Worm (Caenorhabditis elegans) whole organism, midembryonic: Measurements from ENCODE around the gene aptf-4.
A peak's percentile ranks its signal among the peaks of the same experiment; 100 is the strongest.

ENCODE experiments used
- T22C8.4 ChIP-seq: fragments of 200-800 bp; sonication (Bioruptor generic); IDR thresholded peaks from 2 replicates; pipeline ENCODE4 v1.3.6; 2022; ENCODE audit warnings: missing genetic modification characterization, missing compliant biosample characterization
- cog-1 ChIP-seq: sonication (generic microtip); optimal IDR thresholded peaks from 2 replicates; lab custom pipeline; 2016; ENCODE audit warnings: missing genetic modification characterization, missing compliant biosample characterization
- flt-1 ChIP-seq: fragments of 200-800 bp; sonication (Bioruptor generic); IDR thresholded peaks from 2 replicates; pipeline ENCODE4 v1.3.6; 2022; ENCODE audit warnings: missing genetic modification characterization, missing compliant biosample characterization
- klf-2 ChIP-seq: fragments of 200-800 bp; sonication (Bioruptor generic); conservative IDR thresholded peaks from 2 replicates; pipeline ENCODE4 v1.3.6; 2022; ENCODE audit warnings: missing genetic modification reagents, missing genetic modification characterization, missing compliant biosample characterization
- med-1 ChIP-seq: sonication (generic microtip); optimal IDR thresholded peaks from 2 replicates; lab custom pipeline; 2017; ENCODE audit warnings: missing genetic modification characterization, mild to moderate bottlenecking, missing compliant biosample characterization, antibody characterized with exemption, missing genetic modification reagents; ENCODE audit not compliant: insufficient read depth
- ref-1 ChIP-seq: fragments of 200-800 bp; sonication (Bioruptor generic); conservative IDR thresholded peaks from 2 replicates; pipeline ENCODE4 v1.3.6; 2022; ENCODE audit warnings: missing genetic modification reagents, missing genetic modification characterization, missing compliant biosample characterization
- tab-1 ChIP-seq: fragments of 200-800 bp; sonication (Bioruptor generic); IDR thresholded peaks from 2 replicates; pipeline ENCODE4 v1.3.6; 2022; ENCODE audit warnings: missing genetic modification characterization, missing compliant biosample characterization
- ztf-23 ChIP-seq: fragments of 200-800 bp; sonication (Bioruptor generic); IDR thresholded peaks from 2 replicates; pipeline ENCODE4 v1.3.6; 2022; ENCODE audit warnings: missing genetic modification reagents, missing genetic modification characterization, missing compliant biosample characterization
- ztf-29 ChIP-seq: fragments of 200-800 bp; sonication (Bioruptor generic); IDR thresholded peaks from 2 replicates; pipeline ENCODE4 v1.3.6; 2022; ENCODE audit warnings: missing genetic modification reagents, missing genetic modification characterization, missing compliant biosample characterization

Gene aptf-4

DNA sequence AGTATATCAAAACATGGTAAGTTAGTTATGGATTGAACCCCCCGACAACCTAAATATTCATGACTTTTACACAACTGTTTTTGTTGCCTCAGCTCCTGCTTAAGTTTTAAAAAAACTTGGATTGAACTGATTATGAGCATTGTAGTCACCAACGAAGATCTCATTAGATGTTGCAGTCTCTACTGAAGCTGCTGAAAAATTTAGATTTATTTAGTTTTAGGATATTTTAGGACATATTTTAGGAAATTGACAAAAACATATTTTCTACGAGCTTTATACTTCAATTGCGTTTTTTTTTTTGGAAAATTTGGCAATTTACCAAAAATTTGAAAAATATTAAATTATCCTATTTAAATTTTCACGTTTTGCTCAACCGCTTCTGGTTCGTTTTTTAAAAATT is 28.8 kb upstream of the aptf-4 start, which contains the start of gene F54C9.14:
Gene F54C9.14 (plus strand): TSS at position 301 of the 400 bp plus-strand sequence.
- no peak for TF ChIP-seq flt-1
- no peak for TF ChIP-seq med-1 (GFP tag; lab: Kevin White, UChicago)

DNA sequence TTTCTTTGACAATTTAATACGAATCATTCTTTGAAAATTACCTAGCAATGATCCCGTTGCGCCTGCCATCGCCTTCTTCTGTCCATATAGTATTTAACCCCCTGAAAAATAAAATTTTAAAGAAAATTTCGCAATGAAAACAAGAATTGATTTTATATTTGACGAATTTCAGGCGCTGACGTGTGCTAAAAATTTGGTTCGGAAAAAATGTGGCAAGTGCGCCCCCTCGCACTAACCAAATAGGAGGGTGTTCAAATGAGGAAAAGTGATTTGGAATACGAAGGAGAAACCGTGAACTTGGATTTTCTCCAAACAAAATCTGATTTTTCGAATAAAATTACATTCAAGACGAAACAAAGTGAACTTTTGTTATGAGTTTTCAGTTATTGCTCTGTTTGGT is 24.7 kb upstream of the aptf-4 start, which contains the start of gene stc-1:
Gene stc-1 (minus strand): TSS at position 101 of the 400 bp plus-strand sequence.
- TF ChIP-seq cog-1 (tag; lab: Kevin White, UChicago) (no peak), med-1 (GFP tag; lab: Kevin White, UChicago) (no peak), ztf-29 (GFP tag; lab: Robert Waterston, UW) (no peak)

ce11 chrII:8566806-8567266 is 23.9 kb upstream of the aptf-4 start, which contains the start of gene F54C9.3:
Gene F54C9.3, minus strand, starts transcription at chrII:8566856.
- TF ChIP-seq flt-1: no peak
- no peak for TF ChIP-seq klf-2 (GFP tag; lab: Robert Waterston, UW)
- no peak for TF ChIP-seq ztf-23 (GFP tag; lab: Robert Waterston, UW)
- no peak for TF ChIP-seq ref-1 (GFP tag; lab: Robert Waterston, UW)
- TF ChIP-seq tab-1 (GFP tag; lab: Robert Waterston, UW): no peak

ce11 chrII:8568234-8568969 is 22.4 kb upstream of the aptf-4 start:
- TF ChIP-seq klf-2 (GFP tag; lab: Robert Waterston, UW): no peak
- TF ChIP-seq ref-1 (GFP tag; lab: Robert Waterston, UW): no peak
- no peak for TF ChIP-seq med-1 (GFP tag; lab: Kevin White, UChicago)
- no peak for TF ChIP-seq flt-1
- TF ChIP-seq cog-1 (tag; lab: Kevin White, UChicago): no peak
- TF ChIP-seq T22C8.4 (GFP tag; lab: Robert Waterston, UW): no peak
- TF ChIP-seq ztf-23 (GFP tag; lab: Robert Waterston, UW): no peak

DNA sequence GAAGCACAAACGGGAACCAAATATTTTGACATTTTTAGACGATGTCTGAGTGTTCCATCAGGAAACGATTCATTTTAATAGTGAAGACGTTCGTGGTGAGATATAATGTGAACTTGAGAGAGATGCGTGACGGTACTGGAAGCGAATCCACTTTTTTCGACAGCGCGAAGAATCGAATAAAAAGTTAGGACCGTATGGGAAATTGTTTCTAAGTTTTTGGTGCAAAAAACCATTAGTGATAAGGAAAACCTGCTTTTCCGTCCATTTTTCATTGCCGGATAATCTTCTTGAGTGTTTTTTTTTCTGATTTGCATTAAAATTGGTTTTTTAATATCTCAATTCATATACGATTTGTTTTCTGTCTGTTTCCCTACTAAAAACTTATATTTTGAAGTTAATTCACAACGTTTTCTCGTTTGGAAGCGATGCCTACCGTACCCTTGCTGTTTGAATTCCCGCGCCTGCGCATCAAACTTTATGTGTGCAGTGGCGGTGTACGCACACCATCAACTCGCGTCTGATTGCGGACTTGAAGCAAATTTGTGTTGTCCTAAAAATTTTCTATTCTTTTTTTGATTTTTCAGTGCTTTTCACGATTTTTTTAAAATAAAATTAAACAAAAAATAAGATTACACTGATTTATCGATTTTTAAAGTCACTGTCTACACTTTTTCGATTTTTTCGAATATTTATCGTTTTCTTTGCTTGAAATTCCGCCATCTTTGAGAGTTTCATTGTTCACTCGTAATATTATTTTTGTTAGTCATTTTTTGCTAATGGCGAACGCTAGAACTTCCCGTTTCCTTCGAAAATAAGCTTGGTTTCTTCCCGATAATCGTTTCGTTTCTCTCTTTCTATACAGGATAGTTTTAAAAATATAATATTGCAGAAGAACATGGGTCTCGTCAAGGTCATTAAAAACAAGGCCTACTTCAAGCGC is 21.5 kb upstream of the aptf-4 start, which contains the start of the genes col-38 and rpl-5:
Gene col-38 (minus strand): TSS at position 51 of the 940 bp plus-strand sequence.
Gene rpl-5 (plus strand): TSS at position 890 of the 940 bp plus-strand sequence.
- TF ChIP-seq tab-1 (GFP tag; lab: Robert Waterston, UW) (no peak; the same call in 1 of the 2 replicates), flt-1 (peak; percentile 78), ztf-23 (GFP tag; lab: Robert Waterston, UW) (peak; percentile 80), klf-2 (GFP tag; lab: Robert Waterston, UW) (0 out of 2 replicates have a peak, but pooled peaks have one; percentile 9), med-1 (GFP tag; lab: Kevin White, UChicago) (no peak), cog-1 (tag; lab: Kevin White, UChicago) (peak; percentile 64), T22C8.4 (GFP tag; lab: Robert Waterston, UW) (no peak)

DNA sequence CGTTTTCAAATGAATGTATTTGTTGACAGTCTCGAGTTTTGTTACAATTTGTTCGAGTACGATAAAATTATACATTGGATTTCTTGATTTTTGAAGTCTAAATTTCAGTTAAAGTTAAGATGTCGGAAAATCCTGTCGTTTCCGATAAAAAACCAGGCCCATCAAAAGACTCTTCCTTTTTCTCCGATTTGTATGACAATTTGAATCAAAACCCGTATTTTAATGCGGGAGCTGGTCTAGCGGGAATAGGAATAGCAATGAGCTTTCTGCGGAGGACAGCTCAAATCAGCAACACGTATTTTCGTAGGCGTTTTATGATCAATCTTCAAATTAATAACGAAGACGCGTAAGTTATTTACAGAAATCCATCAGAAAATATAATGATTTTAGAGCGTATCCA is 19.8 kb upstream of the aptf-4 start, which contains the start of gene bcs-1:
Gene bcs-1 (plus strand): TSS at position 109 of the 400 bp plus-strand sequence.
- TF ChIP-seq T22C8.4 (GFP tag; lab: Robert Waterston, UW) (no peak), med-1 (GFP tag; lab: Kevin White, UChicago) (no peak), flt-1 (no peak), cog-1 (tag; lab: Kevin White, UChicago) (no peak), tab-1 (GFP tag; lab: Robert Waterston, UW) (no peak), ztf-29 (GFP tag; lab: Robert Waterston, UW) (no peak), ztf-23 (GFP tag; lab: Robert Waterston, UW) (no peak), klf-2 (GFP tag; lab: Robert Waterston, UW) (no peak), ref-1 (GFP tag; lab: Robert Waterston, UW) (no peak)

DNA sequence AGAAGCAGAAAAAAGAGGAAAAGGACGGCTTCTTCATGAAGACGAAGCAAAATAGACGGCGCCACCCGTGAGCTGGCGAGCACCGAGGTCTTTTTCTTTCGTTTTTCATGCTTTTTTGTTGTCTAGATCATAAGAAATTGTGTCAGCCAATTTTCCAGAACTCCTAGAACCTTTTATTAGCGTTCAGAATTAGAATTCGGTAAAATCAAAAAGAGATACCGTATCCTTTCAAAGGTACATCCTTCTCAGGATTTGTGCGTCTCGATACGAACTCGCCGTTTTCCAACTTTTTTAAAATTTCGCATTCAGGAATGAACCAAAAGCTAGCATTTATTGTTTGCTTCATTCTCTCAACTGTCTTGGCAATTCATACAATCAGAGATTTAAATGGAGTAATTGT is 17.7 kb upstream of the aptf-4 start, which contains the start of gene F54C9.7:
Gene F54C9.7 (plus strand): TSS at position 301 of the 400 bp plus-strand sequence.
- TF ChIP-seq med-1 (GFP tag; lab: Kevin White, UChicago) (no peak), tab-1 (GFP tag; lab: Robert Waterston, UW) (no peak), T22C8.4 (GFP tag; lab: Robert Waterston, UW) (no peak), klf-2 (GFP tag; lab: Robert Waterston, UW) (no peak), ztf-23 (GFP tag; lab: Robert Waterston, UW) (no peak), flt-1 (no peak), ztf-29 (GFP tag; lab: Robert Waterston, UW) (no peak), ref-1 (GFP tag; lab: Robert Waterston, UW) (no peak), cog-1 (tag; lab: Kevin White, UChicago) (no peak)

DNA sequence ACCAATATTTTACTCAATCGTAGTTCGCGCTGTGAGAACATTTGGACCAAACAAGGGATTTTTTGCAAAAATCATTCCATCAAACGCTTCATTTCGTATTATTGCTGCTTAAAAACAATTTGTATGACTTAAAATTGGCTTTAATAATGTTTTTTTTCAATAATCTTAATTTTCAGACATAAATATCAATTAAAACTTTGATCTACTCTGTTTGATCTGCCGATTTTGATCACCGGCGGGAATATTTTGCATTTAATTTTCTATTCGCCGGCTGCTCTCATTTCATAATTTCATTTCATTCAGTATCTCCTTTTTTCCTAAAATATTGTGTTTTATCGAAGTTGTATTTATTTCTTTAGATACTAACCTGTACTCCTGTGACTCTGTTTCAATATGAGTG is 15.6 kb upstream of the aptf-4 start, which contains the start of gene puf-5:
Gene puf-5 (plus strand): TSS at position 358 of the 400 bp plus-strand sequence.
- TF ChIP-seq klf-2 (GFP tag; lab: Robert Waterston, UW): no peak
- TF ChIP-seq flt-1: no peak
- no peak for TF ChIP-seq T22C8.4 (GFP tag; lab: Robert Waterston, UW)
- TF ChIP-seq ref-1 (GFP tag; lab: Robert Waterston, UW): no peak
